Worm (Caenorhabditis elegans) whole organism, young adult: ENCODE data around the gene H12D21.10.

Experiments
- ceh-58 ChIP-seq: fragments of 200-800 bp; sonication (Bioruptor generic); IDR thresholded peaks from 2 replicates; pipeline ENCODE4 v1.3.6; 2022; ENCODE audit warnings: missing genetic modification characterization, missing compliant biosample characterization
- ekl-4 ChIP-seq: fragments of 200-800 bp; sonication (Bioruptor generic); IDR thresholded peaks from 2 replicates; pipeline ENCODE4 v1.3.6; 2022; ENCODE audit warnings: missing genetic modification reagents, missing genetic modification characterization, missing compliant biosample characterization
- nhr-27 ChIP-seq: fragments of 200-800 bp; sonication (Bioruptor generic); optimal IDR thresholded peaks from 2 replicates; lab custom pipeline; 2018; ENCODE audit warnings: mild to moderate bottlenecking, missing genetic modification characterization, moderate library complexity, missing compliant biosample characterization
- rpc-1 ChIP-seq, 2 experiments: fragments of 150-350 bp in 1 of 2; sonication (generic microtip) in 1 of 2; optimal IDR thresholded peaks; 2 replicates each; lab custom pipeline; 2014 to 2018; ENCODE audit warnings: missing biosample characterization in 1 of 2, missing genetic modification characterization in 1 of 2, missing genetic modification reagents in 1 of 2, missing genotype in 1 of 2
- sdz-38 ChIP-seq: sonication (generic microtip); optimal IDR thresholded peaks from 2 replicates; lab custom pipeline; 2016; ENCODE audit warnings: missing genotype, missing genetic modification characterization, missing compliant biosample characterization

- TF ChIP-seq sdz-38 (tag; lab: Kevin White, UChicago), result no peak
- TF ChIP-seq nhr-27 (tag; lab: Kevin White, UChicago), result no peak
- TF ChIP-seq ceh-58, result no peak
- TF ChIP-seq ekl-4, result no peak
- no peak for TF ChIP-seq rpc-1 (optimal IDR thresholded peaks at IDR 0.05; lab: Kevin White, UChicago)
- no peak for TF ChIP-seq rpc-1 (tag; optimal IDR thresholded peaks at IDR 0.05; lab: Kevin White, UChicago)
Observed at ce11 chrV:14930168-14930567, 30.6 kb downstream of the H12D21.10 start.
